Fruit fly (Drosophila melanogaster) whole organism: ENCODE results near the gene CG43732.

Experiments
- CG8478 ChIP-seq: fragments of >200 bp; optimal IDR thresholded peaks from 2 replicates; lab custom pipeline; 2018; ENCODE audit warnings: inconsistent platforms
- Dll ChIP-seq: fragments of >200 bp; optimal IDR thresholded peaks from 2 replicates; lab custom pipeline; 2017
- EcR ChIP-seq, 2 experiments: fragments of >200 bp; optimal IDR thresholded peaks; 2 replicates each; lab custom pipeline; 2017; ENCODE audit warnings: missing biosample characterization in 2 of 2, missing genetic modification characterization in 2 of 2, missing genetic modification reagents in 2 of 2
- pan ChIP-seq: fragments of >200 bp; optimal IDR thresholded peaks from 2 replicates; lab custom pipeline; 2017
- psq ChIP-seq: fragments of >200 bp; optimal IDR thresholded peaks from 2 replicates; lab custom pipeline; 2017
- usp ChIP-seq: fragments of >200 bp; optimal IDR thresholded peaks from 2 replicates; lab custom pipeline; 2017; ENCODE audit warnings: missing biosample characterization, missing genetic modification characterization, mixed read lengths

The CG43732 gene

DNA sequence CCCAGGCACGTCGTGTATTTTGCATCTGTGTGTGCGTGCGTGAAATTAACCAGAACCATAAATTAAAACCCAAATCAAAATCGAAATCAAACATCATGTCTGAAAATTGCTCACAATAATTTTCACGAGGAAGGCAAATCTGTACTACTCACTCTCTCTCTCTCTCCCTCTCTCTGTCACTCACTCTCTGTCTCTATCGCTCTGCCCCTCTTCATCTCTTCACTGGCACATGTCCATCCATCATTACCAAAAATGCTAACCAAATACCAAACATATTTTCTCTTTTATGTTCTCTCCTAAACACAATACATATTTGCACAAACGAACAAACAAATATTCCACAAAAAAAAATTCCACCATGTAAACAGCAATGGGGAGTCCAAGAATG is 65.4 kb downstream of the CG43732 start:
- no peak for TF ChIP-seq Dll (lab: Kevin White, UChicago)
- TF ChIP-seq EcR (GFP tag; optimal IDR thresholded peaks at IDR 0.05; lab: Kevin White, UChicago), result no peak
- no peak for TF ChIP-seq pan
- no peak for TF ChIP-seq usp
- no peak for TF ChIP-seq psq (lab: Kevin White, UChicago)
- TF ChIP-seq CG8478, result no peak

DNA sequence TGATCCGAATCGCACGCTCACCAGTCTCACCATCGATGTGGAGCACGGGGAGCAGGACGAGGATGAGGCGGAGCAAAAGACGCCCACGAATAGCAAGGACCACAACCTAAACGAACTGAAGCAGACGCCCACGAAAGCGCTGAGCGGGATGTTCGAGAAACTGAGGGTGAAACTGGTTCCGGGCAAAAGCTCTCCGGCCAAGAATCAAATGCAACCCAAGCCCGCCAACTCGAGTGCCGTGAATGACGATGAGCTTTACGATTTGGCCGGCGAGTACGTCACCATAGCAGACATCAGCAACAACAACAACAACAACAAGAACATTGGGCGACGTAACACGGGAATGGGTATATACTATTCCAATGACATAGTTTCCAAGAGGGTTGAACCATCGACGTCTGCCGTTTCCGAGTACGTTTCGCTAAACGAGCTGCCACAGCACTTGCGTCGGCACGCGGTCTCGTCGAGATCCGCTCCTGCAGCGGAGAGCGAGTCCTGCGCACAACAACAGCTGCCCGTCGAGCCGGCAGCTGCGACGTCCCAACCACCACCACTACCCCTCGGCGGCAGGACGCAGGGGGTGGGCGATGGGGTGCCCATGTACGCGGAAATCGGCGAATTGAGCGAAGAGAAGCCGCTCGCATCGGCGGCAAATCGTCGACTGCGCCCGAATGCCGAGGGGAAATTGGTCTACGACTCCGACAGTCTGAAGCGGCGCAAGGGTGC is 67.5 kb downstream of the CG43732 start:
- TF ChIP-seq Dll (lab: Kevin White, UChicago) (no peak), pan (no peak), usp (no peak), EcR (GFP tag; optimal IDR thresholded peaks at IDR 0.05; lab: Kevin White, UChicago) (no peak), psq (lab: Kevin White, UChicago) (no peak), CG8478 (no peak)

dm6 chr3R:19023862-19024261 is 73.9 kb downstream of the CG43732 start, which contains the start of the genes CG6005 and CG14286:
CG6005 (minus strand) TSS chr3R:19024030.
CG14286 (plus strand) TSS chr3R:19024092.
- no peak for TF ChIP-seq EcR (GFP tag; optimal IDR thresholded peaks at IDR 0.05; lab: Kevin White, UChicago)
- no peak for TF ChIP-seq pan
- TF ChIP-seq Dll (lab: Kevin White, UChicago), result no peak
- TF ChIP-seq CG8478, result no peak
- TF ChIP-seq psq (lab: Kevin White, UChicago), result no peak
- TF ChIP-seq usp, result no peak

DNA sequence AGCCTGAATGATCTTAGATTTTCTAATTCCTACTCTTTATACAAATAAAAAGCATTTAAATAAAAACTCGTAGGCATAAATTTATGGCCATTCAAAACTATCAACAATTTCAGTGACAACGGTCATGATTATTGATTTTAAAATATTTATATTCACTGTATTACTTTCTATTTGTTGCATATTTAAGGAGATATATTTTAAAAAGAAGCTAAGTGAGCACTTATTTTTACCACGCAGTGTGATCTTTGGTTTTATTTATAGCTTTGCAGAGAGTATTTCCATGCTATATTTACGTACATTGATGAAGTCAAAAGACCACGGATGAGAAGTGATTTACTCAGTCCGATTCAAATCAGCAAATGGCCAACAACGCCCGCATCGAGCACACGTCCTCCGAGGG is 74.8 kb downstream of the CG43732 start, which contains the start of gene CG14285:
Gene CG14285 (plus strand): TSS at position 339 of the 400 bp plus-strand sequence.
- no peak for TF ChIP-seq CG8478
- TF ChIP-seq usp, result no peak
- no peak for TF ChIP-seq EcR (GFP tag; optimal IDR thresholded peaks at IDR 0.05; lab: Kevin White, UChicago)
- no peak for TF ChIP-seq psq (lab: Kevin White, UChicago)
- no peak for TF ChIP-seq pan
- no peak for TF ChIP-seq Dll (lab: Kevin White, UChicago)
